Fruit fly (Drosophila melanogaster) whole organism, embryonic: Measurements from ENCODE around the gene Nepl3.
A peak's percentile ranks its signal among the peaks of the same experiment; 100 is the strongest.

Experiments used
- CG12104 ChIP-seq: fragments of 200-800 bp; sonication (Bioruptor generic); optimal IDR thresholded peaks from 3 replicates; lab custom pipeline; 2016; ENCODE audit warnings: missing biosample characterization, missing genetic modification characterization
- CG31224 ChIP-seq: fragments of 200-800 bp; sonication (Bioruptor generic); IDR thresholded peaks from 2 replicates; pipeline ENCODE4 v1.3.6; 2022; ENCODE audit warnings: missing biosample characterization, missing genetic modification characterization
- CG43689 ChIP-seq: fragments of 200-800 bp; sonication (Bioruptor generic); IDR thresholded peaks from 2 replicates; pipeline ENCODE4 v1.3.6; 2022; ENCODE audit warnings: missing biosample characterization, missing genetic modification characterization
- ac ChIP-seq: fragments of 200-800 bp; sonication (Bioruptor generic); optimal IDR thresholded peaks from 3 replicates; lab custom pipeline; 2017; ENCODE audit warnings: missing biosample characterization, mild to moderate bottlenecking, missing genetic modification characterization
- aop ChIP-seq: fragments of 200-800 bp; sonication (Bioruptor generic); IDR thresholded peaks from 2 replicates; pipeline ENCODE4 v1.3.6; 2022; ENCODE audit warnings: missing biosample characterization, missing genetic modification characterization
- dysf ChIP-seq: fragments of 200-800 bp; sonication (Bioruptor generic); IDR thresholded peaks from 3 replicates; pipeline ENCODE4 v1.3.6; 2022; ENCODE audit warnings: missing biosample characterization, missing genetic modification characterization
- en ChIP-seq: fragments of 200-800 bp; sonication (Bioruptor generic); optimal IDR thresholded peaks from 2 replicates; lab custom pipeline; 2016; ENCODE audit warnings: missing biosample characterization, missing genetic modification characterization
- gsb ChIP-seq: fragments of 200-800 bp; sonication (Bioruptor generic); IDR thresholded peaks from 2 replicates; pipeline ENCODE4 v1.3.6; 2022; ENCODE audit warnings: missing biosample characterization, missing genetic modification characterization
- inv ChIP-seq: fragments of 200-800 bp; sonication (Bioruptor generic); IDR thresholded peaks from 2 replicates; pipeline ENCODE4 v1.3.6; 2022; ENCODE audit warnings: missing biosample characterization, missing genetic modification characterization; ENCODE audit not compliant: partially characterized antibody
- knrl ChIP-seq: fragments of 200-800 bp; sonication (Bioruptor generic); IDR thresholded peaks from 3 replicates; pipeline ENCODE4 v1.3.6; 2022; ENCODE audit warnings: missing biosample characterization, missing genetic modification characterization; ENCODE audit not compliant: partially characterized antibody
- lov ChIP-seq, 2 experiments: fragments of 200-800 bp in 1 of 2; fragments of >200 bp in 1 of 2; sonication (Bioruptor generic) in 1 of 2; IDR thresholded peaks in 1 of 2; optimal IDR thresholded peaks in 1 of 2; 2 replicates in 1 of 2; 3 replicates in 1 of 2; pipeline versions ENCODE4 v1.3.6 to Lab custom; 2017 to 2022; ENCODE audit warnings: missing biosample characterization in 1 of 2, missing genetic modification characterization in 1 of 2
- pan ChIP-seq, 4 experiments: fragments of >200 bp in 3 of 4; fragments of 200-800 bp in 1 of 4; sonication (Bioruptor generic) in 1 of 4; optimal IDR thresholded peaks in 3 of 4; IDR thresholded peaks in 1 of 4; 2 replicates each; pipeline versions ENCODE4 v1.3.6 to Lab custom; 2017 to 2022; ENCODE audit warnings: missing biosample characterization in 2 of 4, missing genetic modification characterization in 2 of 4, mixed read lengths in 1 of 4

DNA sequence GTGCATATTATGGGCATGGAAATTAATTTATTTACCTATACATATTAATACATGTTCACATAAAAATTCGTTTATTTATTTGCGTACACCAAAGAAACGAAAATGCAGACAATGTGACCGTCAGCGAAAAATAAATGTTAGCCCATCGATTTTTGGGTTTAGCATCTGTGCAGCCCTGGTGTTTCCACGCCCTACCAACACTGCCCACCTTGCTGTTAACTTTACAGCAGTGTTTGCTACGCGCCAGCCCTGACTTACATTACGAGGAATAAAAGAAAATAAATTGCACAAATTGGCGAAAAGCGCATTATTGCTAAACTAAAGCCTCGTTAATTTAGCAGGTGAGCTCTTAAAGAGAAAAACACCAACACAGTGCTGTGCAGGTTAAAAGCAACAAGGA is 15.0 kb downstream of the Nepl3 start, which contains the start of the genes CG33995, CG44000 and CG44001:
- TF ChIP-seq ac (GFP tag; lab: Kevin White, UChicago) = no peak
- TF ChIP-seq CG43689 (GFP tag; lab: Robert Waterston, UW) = no peak
- TF ChIP-seq dysf (GFP tag; lab: Robert Waterston, UW) = no peak
- TF ChIP-seq knrl = peak; percentile 10; the same call in 1 of the 3 replicates
- TF ChIP-seq inv (GFP tag; lab: Robert Waterston, UW) = no peak
- no peak for TF ChIP-seq lov (optimal IDR thresholded peaks at IDR 0.05; lab: Kevin White, UChicago)
- no peak for TF ChIP-seq lov (GFP tag; IDR thresholded peaks at IDR 0.05; lab: Robert Waterston, UW)
- TF ChIP-seq CG12104 (GFP tag; lab: Kevin White, UChicago) = no peak
- TF ChIP-seq en (GFP tag; lab: Kevin White, UChicago) = peak; percentile 45
- TF ChIP-seq gsb = no peak
- TF ChIP-seq aop (GFP tag; lab: Robert Waterston, UW) = no peak
- TF ChIP-seq pan (optimal IDR thresholded peaks at IDR 0.05; lab: Kevin White, UChicago) = no peak
- TF ChIP-seq pan (GFP tag; optimal IDR thresholded peaks at IDR 0.05 in 1 of 2, IDR thresholded peaks at IDR 0.05 in 1 of 2) = peak in 1 of 2 experiments; percentile 22
- TF ChIP-seq CG31224 (GFP tag; lab: Robert Waterston, UW) = no peak
